Worm (Caenorhabditis elegans): ENCODE data around the gene immp-2.

Gene immp-2

ce11 chrIV:991181-991642 lies 14.4 kb downstream of the immp-2 start (continued):
- peak; percentile 79 for TF ChIP-seq ceh-79 (tag; optimal IDR thresholded peaks at IDR 0.05)
- no peak for TF ChIP-seq ztf-26 (tag; optimal IDR thresholded peaks at IDR 0.05)
- no peak for TF ChIP-seq F22D6.2 (tag; optimal IDR thresholded peaks at IDR 0.05)
- TF ChIP-seq nhr-90 (tag; optimal IDR thresholded peaks at IDR 0.05), result peak; percentile 56
- peak; percentile 84 for TF ChIP-seq C17E4.6 (GFP tag; IDR thresholded peaks at IDR 0.05)
- TF ChIP-seq ztf-25 (GFP tag; IDR thresholded peaks at IDR 0.05), result no peak
- peak; percentile 82 for TF ChIP-seq Y53F4B.3 (GFP tag; IDR thresholded peaks at IDR 0.05)
- peak; percentile 10 for TF ChIP-seq tbx-9 (tag; optimal IDR thresholded peaks at IDR 0.05; ENCODE audit: borderline replicate concordance)
- peak; percentile 84 for TF ChIP-seq rcor-1 (GFP tag; IDR thresholded peaks at IDR 0.05)
- no peak for TF ChIP-seq ztf-22 (GFP tag; optimal IDR thresholded peaks at IDR 0.05)
- peak; percentile 83 for TF ChIP-seq athp-1 (tag; optimal IDR thresholded peaks at IDR 0.05)
- TF ChIP-seq rpc-1 (optimal IDR thresholded peaks at IDR 0.05), result no peak
- TF ChIP-seq rpc-1 (tag; optimal IDR thresholded peaks at IDR 0.05), result peak; percentile 5
- TF ChIP-seq aptf-2 (GFP tag; conservative IDR thresholded peaks at IDR 0.05), result peak; percentile 87
- TF ChIP-seq snpc-1.3 (tag; optimal IDR thresholded peaks at IDR 0.05; ENCODE audit: insufficient read depth), result peak; percentile 97
- TF ChIP-seq B0035.1 (tag; optimal IDR thresholded peaks at IDR 0.05), result no peak
- TF ChIP-seq Y56A3A.18 (GFP tag; IDR thresholded peaks at IDR 0.05), result no peak; the same call in 1 of the 2 replicates
- TF ChIP-seq nfya-1 (tag; optimal IDR thresholded peaks at IDR 0.05; ENCODE audit: borderline replicate concordance, insufficient read depth), result no peak
- no peak; the same call in 1 of the 2 replicates for TF ChIP-seq Y67H2A.10 (GFP tag; conservative IDR thresholded peaks at IDR 0.05)
- no peak for TF ChIP-seq K11D2.4 (GFP tag; IDR thresholded peaks at IDR 0.05)
- peak; percentile 85; the same call in 1 of the 2 replicates for TF ChIP-seq F37B4.10 (GFP tag; IDR thresholded peaks at IDR 0.05)
- peak; percentile 66 for TF ChIP-seq T26A5.8 (tag; optimal IDR thresholded peaks at IDR 0.05)
- TF ChIP-seq ceh-27 (GFP tag; optimal IDR thresholded peaks at IDR 0.05), result no peak
- no peak for TF ChIP-seq sea-2 (GFP tag; IDR thresholded peaks at IDR 0.05)
- no peak for TF ChIP-seq hlh-26 (GFP tag; conservative IDR thresholded peaks at IDR 0.05)
- TF ChIP-seq ztf-6 (GFP tag; IDR thresholded peaks at IDR 0.05), result no peak
- peak; percentile 97 for TF ChIP-seq dox-1 (GFP tag; IDR thresholded peaks at IDR 0.05)
- TF ChIP-seq lin-26 (GFP tag; IDR thresholded peaks at IDR 0.05), result peak; percentile 93
- TF ChIP-seq lin-40 (tag; optimal IDR thresholded peaks at IDR 0.05), result no peak
- TF ChIP-seq sdz-38 (tag; optimal IDR thresholded peaks at IDR 0.05), result no peak
- peak; percentile 61 for TF ChIP-seq mes-4 (tag; optimal IDR thresholded peaks at IDR 0.05)
- peak; percentile 71 for TF ChIP-seq die-1 (tag; optimal IDR thresholded peaks at IDR 0.05)
- TF ChIP-seq mxl-1 (tag; optimal IDR thresholded peaks at IDR 0.05), result no peak
- TF ChIP-seq ZK185.1 (tag; optimal IDR thresholded peaks at IDR 0.05; ENCODE audit: poor library complexity, severe bottlenecking), result no peak
- TF ChIP-seq madf-8 (GFP tag; conservative IDR thresholded peaks at IDR 0.05), result peak; percentile 43
- TF ChIP-seq egl-18 (GFP tag; IDR thresholded peaks at IDR 0.05), result no peak
- TF ChIP-seq dpl-1 (GFP tag; optimal IDR thresholded peaks at IDR 0.05), result peak; percentile 35
- no peak for TF ChIP-seq fkh-3 (tag; optimal IDR thresholded peaks at IDR 0.05)
- TF ChIP-seq bed-1 (GFP tag; IDR thresholded peaks at IDR 0.05), result 0 out of 2 replicates have a peak, but pooled peaks have one; percentile 54
- no peak for TF ChIP-seq bed-2 (GFP tag; IDR thresholded peaks at IDR 0.05)
- peak; percentile 37 for TF ChIP-seq K12H6.12 (tag; optimal IDR thresholded peaks at IDR 0.05)
- TF ChIP-seq T07F8.4 (tag; optimal IDR thresholded peaks at IDR 0.05), result peak; percentile 41
- peak; percentile 90 for TF ChIP-seq F52B5.7 (tag; optimal IDR thresholded peaks at IDR 0.05)
- peak; percentile 88; the same call in 1 of the 2 replicates for TF ChIP-seq Y79H2A.3 (GFP tag; conservative IDR thresholded peaks at IDR 0.05)
- no peak for TF ChIP-seq cebp-2 (GFP tag; IDR thresholded peaks at IDR 0.05)
- no peak for TF ChIP-seq unc-62 (GFP tag; optimal IDR thresholded peaks at IDR 0.05)
- peak; percentile 72 for TF ChIP-seq ceh-100 (GFP tag; IDR thresholded peaks at IDR 0.05)
- no peak for TF ChIP-seq lag-1 (GFP tag; IDR thresholded peaks at IDR 0.05)
- TF ChIP-seq tlf-1 (GFP tag; optimal IDR thresholded peaks at IDR 0.05), result peak; percentile 88
